Fruit fly (Drosophila melanogaster) whole organism, embryonic: ENCODE results near the gene CG15308.

Experiments used
- CG9797 ChIP-seq: fragments of 200-800 bp; sonication (Bioruptor generic); optimal IDR thresholded peaks from 3 replicates; lab custom pipeline; 2018; ENCODE audit warnings: missing biosample characterization, mild to moderate bottlenecking, missing genetic modification characterization
- Oaz ChIP-seq: fragments of 200-800 bp; sonication (Bioruptor generic); IDR thresholded peaks from 2 replicates; pipeline ENCODE4 v1.3.6; 2022; ENCODE audit warnings: missing biosample characterization, missing genetic modification characterization

DNA sequence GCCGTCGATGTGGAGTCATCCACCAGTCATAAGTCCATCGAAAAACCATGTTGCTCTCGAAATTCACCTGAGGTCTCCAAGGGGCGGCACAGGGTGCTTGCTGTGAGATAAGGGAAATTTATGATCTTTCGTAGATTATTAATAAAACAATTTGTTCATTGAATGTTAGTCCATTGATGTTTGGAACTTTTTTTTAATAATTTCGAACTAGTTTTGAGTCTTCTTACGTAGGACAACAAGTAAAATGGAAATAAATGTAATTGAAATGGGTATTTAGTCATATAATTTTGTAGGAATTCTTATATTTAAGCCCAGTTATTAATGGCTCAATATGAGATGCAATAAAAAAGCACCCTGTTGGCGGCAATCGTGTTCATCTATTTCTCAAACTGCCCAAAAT, 13.6 kb upstream of the CG15308 start:
- TF ChIP-seq Oaz (GFP tag; lab: Robert Waterston, UW) (no peak), CG9797 (no peak)
